Fruit fly (Drosophila melanogaster): Measurements from ENCODE around the gene CG5968.
A peak's percentile ranks its signal among the peaks of the same experiment; 100 is the strongest.

CG5968 gene

dm6 chr2L:16519582-16520474 is 29.9 kb downstream of the CG5968 start:
- peak; percentile 77 for TF ChIP-seq noc (tag; optimal IDR thresholded peaks at IDR 0.05)

- no peak for TF ChIP-seq noc (tag; optimal IDR thresholded peaks at IDR 0.05)
Measured at dm6 chr2L:16511277-16511678, 38.5 kb downstream of the CG5968 start.

dm6 chr2L:16507682-16508269 is 42.0 kb downstream of the CG5968 start:
- TF ChIP-seq noc (tag; optimal IDR thresholded peaks at IDR 0.05), result no peak

- no peak for TF ChIP-seq noc (tag; optimal IDR thresholded peaks at IDR 0.05)
Measured at dm6 chr2L:16507197-16507596, 42.6 kb downstream of the CG5968 start.

- TF ChIP-seq noc (tag; optimal IDR thresholded peaks at IDR 0.05), result no peak
Measured at dm6 chr2L:16502898-16503551, 46.7 kb downstream of the CG5968 start.

- TF ChIP-seq noc (tag; optimal IDR thresholded peaks at IDR 0.05), result no peak
Measured at dm6 chr2L:16501366-16501765, 48.4 kb downstream of the CG5968 start.

dm6 chr2L:16500469-16500868 is 49.3 kb downstream of the CG5968 start:
- TF ChIP-seq noc (tag; optimal IDR thresholded peaks at IDR 0.05), result peak; percentile 79

- no peak for TF ChIP-seq noc (tag; optimal IDR thresholded peaks at IDR 0.05)
Measured at dm6 chr2L:16499559-16499958, 50.2 kb downstream of the CG5968 start.
